Worm (Caenorhabditis elegans) whole organism, mixed stage, embryonic: Measurements from ENCODE around the gene clec-265.

Source experiments
- lsy-2 ChIP-seq: fragments of 150-350 bp; optimal IDR thresholded peaks from 2 replicates; lab custom pipeline; 2014; ENCODE audit warnings: missing biosample characterization, missing genetic modification characterization
- mab-5 ChIP-seq: fragments of 150-350 bp; optimal IDR thresholded peaks from 2 replicates; lab custom pipeline; 2014; ENCODE audit warnings: missing biosample characterization, missing genetic modification characterization
- nhr-12 ChIP-seq: fragments of 150-350 bp; optimal IDR thresholded peaks from 2 replicates; lab custom pipeline; 2014; ENCODE audit warnings: missing biosample characterization, missing genetic modification characterization
- nhr-237 ChIP-seq: fragments of 150-350 bp; optimal IDR thresholded peaks from 2 replicates; lab custom pipeline; 2014; ENCODE audit warnings: missing biosample characterization, missing genetic modification characterization
- unc-62 ChIP-seq: fragments of 150-350 bp; optimal IDR thresholded peaks from 2 replicates; lab custom pipeline; 2014; ENCODE audit warnings: missing biosample characterization, missing genetic modification reagents, missing genetic modification characterization

ce11 chrX:2999652-3000051 is 31.9 kb upstream of the clec-265 start, which contains the start of gene Y41G9A.17:
- TF ChIP-seq unc-62 (GFP tag; lab: Kevin White, UChicago) (no peak), mab-5 (no peak), nhr-237 (tag; lab: Kevin White, UChicago) (no peak), lsy-2 (tag; lab: Kevin White, UChicago) (no peak), nhr-12 (tag; lab: Kevin White, UChicago) (no peak)
